Worm (Caenorhabditis elegans): Measurements from ENCODE around the gene gpcp-1.

gpcp-1 gene

ce11 chrX:3099832-3100231, 10.6 kb downstream of the gpcp-1 start, which contains the start of gene sec-3 (continued):
- TF ChIP-seq odd-2 (tag; optimal IDR thresholded peaks at IDR 0.05) (no peak), ceh-34 (tag; optimal IDR thresholded peaks at IDR 0.05) (peak; percentile 76), ceh-22 (tag; optimal IDR thresholded peaks at IDR 0.05) (no peak), hlh-30 (tag; optimal IDR thresholded peaks at IDR 0.05; ENCODE audit: insufficient read depth) (no peak), ama-1 (optimal IDR thresholded peaks at IDR 0.05) (no peak), nhr-11 (tag; optimal IDR thresholded peaks at IDR 0.05) (no peak), nfya-1 (tag; optimal IDR thresholded peaks at IDR 0.05) (peak; percentile 78), lin-11 (tag; optimal IDR thresholded peaks at IDR 0.05) (peak; percentile 51), C38D4.7 (GFP tag; optimal IDR thresholded peaks at IDR 0.05) (peak; percentile 48), ceh-6 (GFP tag; optimal IDR thresholded peaks at IDR 0.05) (no peak), tbx-2 (tag; optimal IDR thresholded peaks at IDR 0.05) (peak; percentile 77), unc-3 (GFP tag; conservative IDR thresholded peaks at IDR 0.05) (no peak), unc-3 (tag; optimal IDR thresholded peaks at IDR 0.05) (peak; percentile 38), ceh-14 (tag; optimal IDR thresholded peaks at IDR 0.05) (peak; percentile 53), ttx-3 (tag; optimal IDR thresholded peaks at IDR 0.05) (no peak), pat-9 (tag; optimal IDR thresholded peaks at IDR 0.05) (peak; percentile 3), hlh-6 (tag; optimal IDR thresholded peaks at IDR 0.05) (no peak), ceh-45 (GFP tag; IDR thresholded peaks at IDR 0.05) (0 out of 2 replicates have a peak, but pooled peaks have one; percentile 54), ceh-31 (tag; optimal IDR thresholded peaks at IDR 0.05) (peak; percentile 79), ceh-18 (tag; optimal IDR thresholded peaks at IDR 0.05) (peak; percentile 67), pha-4 (tag; optimal IDR thresholded peaks at IDR 0.05) (no peak), gmeb-2 (tag; optimal IDR thresholded peaks at IDR 0.05) (peak; percentile 37), ztf-16 (tag; optimal IDR thresholded peaks at IDR 0.05) (peak; percentile 68), ref-2 (tag; optimal IDR thresholded peaks at IDR 0.05) (peak; percentile 65), ceh-9 (tag; optimal IDR thresholded peaks at IDR 0.05) (no peak), syd-9 (tag; optimal IDR thresholded peaks at IDR 0.05) (peak; percentile 28), pqm-1 (tag; optimal IDR thresholded peaks at IDR 0.05) (no peak), pax-1 (tag; optimal IDR thresholded peaks at IDR 0.05) (no peak), tbx-7 (tag; optimal IDR thresholded peaks at IDR 0.05) (no peak), rnt-1 (tag; optimal IDR thresholded peaks at IDR 0.05) (peak; percentile 43), unc-86 (tag; optimal IDR thresholded peaks at IDR 0.05) (peak; percentile 47), pros-1 (tag; optimal IDR thresholded peaks at IDR 0.05) (no peak)

ce11 chrX:3094304-3094703, 16.1 kb downstream of the gpcp-1 start, which contains the start of gene wrt-2:
TSS of gene wrt-2 (minus strand) at chrX:3094349.
- no peak for TF ChIP-seq lin-11 (tag; optimal IDR thresholded peaks at IDR 0.05)
- TF ChIP-seq elt-4 (tag; optimal IDR thresholded peaks at IDR 0.05), result no peak
- no peak for TF ChIP-seq dmd-4 (tag; optimal IDR thresholded peaks at IDR 0.05; ENCODE audit: borderline replicate concordance)
- no peak for TF ChIP-seq ceh-48 (tag; optimal IDR thresholded peaks at IDR 0.05)
- TF ChIP-seq hlh-8 (tag; optimal IDR thresholded peaks at IDR 0.05), result no peak
- no peak for TF ChIP-seq unc-86 (tag; optimal IDR thresholded peaks at IDR 0.05)
- TF ChIP-seq ceh-22 (tag; optimal IDR thresholded peaks at IDR 0.05), result no peak
- TF ChIP-seq ceh-24 (tag; optimal IDR thresholded peaks at IDR 0.05), result no peak
- no peak for TF ChIP-seq ceh-30 (tag; optimal IDR thresholded peaks at IDR 0.05)

ce11 chrX:3092460-3092859, 18.0 kb downstream of the gpcp-1 start:
- TF ChIP-seq elt-4 (tag; optimal IDR thresholded peaks at IDR 0.05), result no peak
- TF ChIP-seq odd-2 (tag; optimal IDR thresholded peaks at IDR 0.05), result no peak
- no peak for TF ChIP-seq mec-3 (tag; optimal IDR thresholded peaks at IDR 0.05; ENCODE audit: borderline replicate concordance)
- TF ChIP-seq F13H6.1 (tag; optimal IDR thresholded peaks at IDR 0.05), result no peak
- TF ChIP-seq ztf-16 (tag; optimal IDR thresholded peaks at IDR 0.05), result no peak
- TF ChIP-seq K02D7.2 (tag; optimal IDR thresholded peaks at IDR 0.05), result no peak
- no peak for TF ChIP-seq tbx-7 (tag; optimal IDR thresholded peaks at IDR 0.05)
- TF ChIP-seq ceh-34 (tag; optimal IDR thresholded peaks at IDR 0.05), result no peak
- no peak for TF ChIP-seq lim-6 (tag; optimal IDR thresholded peaks at IDR 0.05)
- no peak for TF ChIP-seq pros-1 (tag; optimal IDR thresholded peaks at IDR 0.05)
- TF ChIP-seq ets-4 (tag; optimal IDR thresholded peaks at IDR 0.05), result no peak
- TF ChIP-seq pag-3 (tag; optimal IDR thresholded peaks at IDR 0.05; ENCODE audit: borderline replicate concordance), result no peak
- TF ChIP-seq eyg-1 (tag; optimal IDR thresholded peaks at IDR 0.05), result no peak
- no peak for TF ChIP-seq ahr-1 (tag; optimal IDR thresholded peaks at IDR 0.05)
- TF ChIP-seq pha-2 (tag; optimal IDR thresholded peaks at IDR 0.05), result no peak
- no peak for TF ChIP-seq ceh-24 (tag; optimal IDR thresholded peaks at IDR 0.05)
- TF ChIP-seq che-1 (tag; optimal IDR thresholded peaks at IDR 0.05), result no peak
